Fruit fly (Drosophila melanogaster) whole organism, prepupa: ENCODE data around the gene CanA-14F.

Experiments used
- CG3032 ChIP-seq: fragments of 200-800 bp; optimal IDR thresholded peaks from 2 replicates; lab custom pipeline; 2019; ENCODE audit warnings: missing biosample characterization, mild to moderate bottlenecking, missing genetic modification characterization, moderate library complexity
- CG6163 ChIP-seq: fragments of 200-800 bp; sonication (Bioruptor generic); IDR thresholded peaks from 3 replicates; pipeline ENCODE4 v1.3.6; 2022; ENCODE audit warnings: missing biosample characterization, missing genetic modification characterization
- Ets21C ChIP-seq: fragments of 200-800 bp; sonication (Bioruptor generic); optimal IDR thresholded peaks from 3 replicates; lab custom pipeline; 2016; ENCODE audit warnings: missing biosample characterization, missing genetic modification characterization
- Hr4 ChIP-seq: fragments of 200-800 bp; sonication (Bioruptor generic); optimal IDR thresholded peaks from 3 replicates; lab custom pipeline; 2016; ENCODE audit warnings: missing biosample characterization, missing genetic modification characterization
- OdsH ChIP-seq: fragments of 200-800 bp; sonication (Bioruptor generic); optimal IDR thresholded peaks from 3 replicates; lab custom pipeline; 2016; ENCODE audit warnings: missing biosample characterization, missing genetic modification characterization
- Sox102F ChIP-seq: fragments of 200-800 bp; sonication (Bioruptor generic); optimal IDR thresholded peaks from 2 replicates; lab custom pipeline; 2016; ENCODE audit warnings: missing biosample characterization, mild to moderate bottlenecking, missing genetic modification characterization
- esn ChIP-seq: fragments of 200-800 bp; sonication (Bioruptor generic); optimal IDR thresholded peaks from 2 replicates; lab custom pipeline; 2016; ENCODE audit warnings: missing biosample characterization, mild to moderate bottlenecking, missing genetic modification characterization, moderate library complexity
- fkh ChIP-seq: fragments of 200-800 bp; sonication (Bioruptor generic); optimal IDR thresholded peaks from 3 replicates; lab custom pipeline; 2017; ENCODE audit warnings: missing biosample characterization, mild to moderate bottlenecking, missing genetic modification characterization, moderate library complexity
- lz ChIP-seq: fragments of 200-800 bp; sonication (Bioruptor generic); optimal IDR thresholded peaks from 3 replicates; lab custom pipeline; 2016; ENCODE audit warnings: missing biosample characterization, missing genetic modification characterization
- salr ChIP-seq, 2 experiments: fragments of 200-800 bp; sonication (Bioruptor generic); optimal IDR thresholded peaks; 3 replicates each; lab custom pipeline; 2016 to 2018; ENCODE audit warnings: missing biosample characterization in 2 of 2, missing genetic modification characterization in 2 of 2, mild to moderate bottlenecking in 1 of 2
- spab ChIP-seq: fragments of 200-800 bp; sonication (Bioruptor generic); optimal IDR thresholded peaks from 2 replicates; lab custom pipeline; 2017; ENCODE audit warnings: missing biosample characterization, mild to moderate bottlenecking, missing genetic modification characterization, missing genetic modification reagents
- ss ChIP-seq, 2 experiments: fragments of 200-800 bp; sonication (Bioruptor generic); optimal IDR thresholded peaks; 2 replicates in 1 of 2; 3 replicates in 1 of 2; lab custom pipeline; 2017 to 2018; ENCODE audit warnings: mild to moderate bottlenecking in 2 of 2, missing biosample characterization in 2 of 2, missing genetic modification characterization in 2 of 2, moderate library complexity in 1 of 2
- svp ChIP-seq: fragments of 200-800 bp; sonication (Bioruptor generic); peaks from one replicate; lab custom pipeline; 2016; ENCODE audit warnings: missing biosample characterization, missing genetic modification characterization

DNA sequence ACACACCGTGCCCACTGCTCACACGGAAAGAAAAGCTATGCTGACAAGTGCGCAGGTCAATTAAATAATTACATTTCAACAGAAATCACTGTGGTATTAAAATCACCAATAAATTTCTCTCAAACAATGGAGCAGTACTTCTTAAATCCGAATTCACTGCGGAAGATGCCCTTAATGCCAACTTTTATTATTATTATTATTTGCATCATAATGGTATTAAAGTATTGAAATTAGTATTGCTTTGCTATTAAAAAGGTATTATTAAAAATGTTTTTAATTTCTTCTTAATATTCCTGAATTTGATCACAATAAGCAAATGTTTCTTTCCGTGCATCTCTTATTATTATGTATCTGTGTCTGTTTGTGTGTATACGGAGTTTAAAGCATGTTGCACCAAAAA is 7.0 kb downstream of the CanA-14F start:
- no peak for TF ChIP-seq salr (GFP tag; optimal IDR thresholded peaks at IDR 0.05; lab: Kevin White, UChicago)
- peak in 1 of 2 experiments; percentile 23 for TF ChIP-seq ss (GFP tag; optimal IDR thresholded peaks at IDR 0.05; lab: Kevin White, UChicago)
- peak; percentile 46 for TF ChIP-seq OdsH
- peak; percentile 43 for TF ChIP-seq Hr4 (GFP tag; lab: Kevin White, UChicago)
- TF ChIP-seq fkh, result no peak
- TF ChIP-seq CG6163 (GFP tag; lab: Robert Waterston, UW), result no peak
- TF ChIP-seq lz (GFP tag; lab: Kevin White, UChicago), result no peak
- peak; percentile 33 for TF ChIP-seq svp (GFP tag; lab: Kevin White, UChicago)
- TF ChIP-seq esn (GFP tag; lab: Kevin White, UChicago), result peak; percentile 19
- peak; percentile 31 for TF ChIP-seq CG3032 (tag; lab: Kevin White, UChicago)
- no peak for TF ChIP-seq Sox102F (GFP tag; lab: Kevin White, UChicago)
- TF ChIP-seq Ets21C (GFP tag; lab: Kevin White, UChicago), result no peak
- TF ChIP-seq spab (GFP tag; lab: Kevin White, UChicago), result no peak
